Worm (Caenorhabditis elegans): ENCODE results near the gene grsp-2.

Gene grsp-2

ce11 chrIV:8824145-8824833 lies 8.2 kb downstream of the grsp-2 start, which contains the start of the genes col-117 and col-3 (continued):
- no peak for TF ChIP-seq unc-86 (tag; optimal IDR thresholded peaks at IDR 0.05)
- TF ChIP-seq zip-4 (GFP tag; optimal IDR thresholded peaks at IDR 0.05) = no peak
- TF ChIP-seq ceh-63 (GFP tag; optimal IDR thresholded peaks at IDR 0.05) = no peak
- no peak for TF ChIP-seq C04F5.9 (tag; optimal IDR thresholded peaks at IDR 0.05)
- TF ChIP-seq mab-9 (GFP tag; IDR thresholded peaks at IDR 0.05) = no peak
- TF ChIP-seq swsn-7 (tag; optimal IDR thresholded peaks at IDR 0.05) = peak; percentile 6
- TF ChIP-seq nhr-28 (tag; optimal IDR thresholded peaks at IDR 0.05) = no peak
- TF ChIP-seq ama-1 (optimal IDR thresholded peaks at IDR 0.05) = no peak
- TF ChIP-seq unc-62 (GFP tag; optimal IDR thresholded peaks at IDR 0.05) = no peak
- TF ChIP-seq nhr-84 (tag; optimal IDR thresholded peaks at IDR 0.05) = no peak
- TF ChIP-seq lin-15B (tag; optimal IDR thresholded peaks at IDR 0.05) = no peak
- TF ChIP-seq ceh-82 (tag; optimal IDR thresholded peaks at IDR 0.05) = no peak
- TF ChIP-seq lin-39 (tag; optimal IDR thresholded peaks at IDR 0.05) = no peak
- TF ChIP-seq skn-1 (tag; optimal IDR thresholded peaks at IDR 0.05) = no peak
- no peak for TF ChIP-seq isw-1 (GFP tag; IDR thresholded peaks at IDR 0.05)
- TF ChIP-seq efl-3 (GFP tag; optimal IDR thresholded peaks at IDR 0.05) = no peak
- TF ChIP-seq nhr-90 (tag; optimal IDR thresholded peaks at IDR 0.05; ENCODE audit: poor library complexity) = peak; percentile 18
- TF ChIP-seq Y116A8C.19 (tag; optimal IDR thresholded peaks at IDR 0.05; ENCODE audit: borderline replicate concordance) = no peak
- TF ChIP-seq ceh-8 (GFP tag; optimal IDR thresholded peaks at IDR 0.05) = no peak
- no peak for TF ChIP-seq alr-1 (tag; optimal IDR thresholded peaks at IDR 0.05; ENCODE audit: borderline replicate concordance)
- TF ChIP-seq nhr-76 (tag; optimal IDR thresholded peaks at IDR 0.05) = no peak
- no peak for TF ChIP-seq unc-30 (tag; optimal IDR thresholded peaks at IDR 0.05)
- TF ChIP-seq lsy-2 (tag; optimal IDR thresholded peaks at IDR 0.05) = peak; percentile 8 to 34
- no peak for TF ChIP-seq fkh-8 (tag; optimal IDR thresholded peaks at IDR 0.05)
- peak in 1 of 2 experiments; percentile 1 for TF ChIP-seq lin-35 (GFP tag; optimal IDR thresholded peaks at IDR 0.05)
- TF ChIP-seq zag-1 (tag; optimal IDR thresholded peaks at IDR 0.05) = no peak
- no peak for TF ChIP-seq ets-5 (GFP tag; IDR thresholded peaks at IDR 0.05)
- peak; percentile 25 for TF ChIP-seq nhr-47 (tag; optimal IDR thresholded peaks at IDR 0.05)
- peak; percentile 60 for TF ChIP-seq tlp-1 (tag; optimal IDR thresholded peaks at IDR 0.05)
- no peak for TF ChIP-seq ceh-88 (GFP tag; IDR thresholded peaks at IDR 0.05)
- TF ChIP-seq aly-2 (tag; optimal IDR thresholded peaks at IDR 0.05) = no peak
- TF ChIP-seq fkh-4 (tag; optimal IDR thresholded peaks at IDR 0.05; ENCODE audit: borderline replicate concordance) = no peak
- peak; percentile 8 for TF ChIP-seq vab-15 (tag; optimal IDR thresholded peaks at IDR 0.05)
- no peak for TF ChIP-seq snpc-4 (tag; optimal IDR thresholded peaks at IDR 0.05)
- TF ChIP-seq sox-4 (tag; optimal IDR thresholded peaks at IDR 0.05) = no peak
- no peak for TF ChIP-seq hlh-17 (GFP tag; optimal IDR thresholded peaks at IDR 0.05; ENCODE audit: borderline replicate concordance)
- TF ChIP-seq ceh-90 (tag; optimal IDR thresholded peaks at IDR 0.05) = no peak
- peak; percentile 91 for TF ChIP-seq blmp-1 (tag; optimal IDR thresholded peaks at IDR 0.05)
- TF ChIP-seq hpl-2 (GFP tag; optimal IDR thresholded peaks at IDR 0.05) = no peak
- peak; percentile 79 for TF ChIP-seq nhr-20 (tag; optimal IDR thresholded peaks at IDR 0.05)
- TF ChIP-seq nhr-85 (tag) = peak; percentile 98
- no peak for TF ChIP-seq nhr-11 (tag; optimal IDR thresholded peaks at IDR 0.05)
- peak; percentile 67 for TF ChIP-seq unc-130 (tag; optimal IDR thresholded peaks at IDR 0.05)
- no peak for TF ChIP-seq dsc-1 (tag; optimal IDR thresholded peaks at IDR 0.05)
- no peak for TF ChIP-seq rnt-1 (tag; optimal IDR thresholded peaks at IDR 0.05)
- no peak for TF ChIP-seq mef-2 (tag; optimal IDR thresholded peaks at IDR 0.05)
- TF ChIP-seq aha-1 (tag; optimal IDR thresholded peaks at IDR 0.05) = no peak
- TF ChIP-seq ztf-11 (tag; optimal IDR thresholded peaks at IDR 0.05) = no peak
- TF ChIP-seq jun-1 (tag; optimal IDR thresholded peaks at IDR 0.05) = no peak
- TF ChIP-seq C34B4.2 (tag; optimal IDR thresholded peaks at IDR 0.05) = no peak
- TF ChIP-seq nhr-237 (tag; optimal IDR thresholded peaks at IDR 0.05) = no peak
- no peak for TF ChIP-seq ces-1 (GFP tag; optimal IDR thresholded peaks at IDR 0.05)
- TF ChIP-seq grh-1 (GFP tag; IDR thresholded peaks at IDR 0.05) = 0 out of 2 replicates have a peak, but pooled peaks have one; percentile 23

Data from whole organism, L1 larva.